Worm (Caenorhabditis elegans) whole organism, L1 larva: ENCODE data around the gene C35D10.12.
A peak's percentile ranks its signal among the peaks of the same experiment; 100 is the strongest.

Experiments used
- C04F5.9 ChIP-seq: sonication (generic microtip); optimal IDR thresholded peaks from 2 replicates; lab custom pipeline; 2016; ENCODE audit warnings: missing genetic modification characterization, missing compliant biosample characterization
- C16A3.4 ChIP-seq: fragments of 150-350 bp; optimal IDR thresholded peaks from 2 replicates; lab custom pipeline; 2014; ENCODE audit warnings: missing biosample characterization, missing genetic modification characterization
- C34B4.2 ChIP-seq: sonication (generic microtip); optimal IDR thresholded peaks from 2 replicates; lab custom pipeline; 2017; ENCODE audit warnings: mild to moderate bottlenecking, missing genetic modification characterization, missing compliant biosample characterization
- F16B12.6 ChIP-seq: fragments of 150-350 bp; optimal IDR thresholded peaks from 2 replicates; lab custom pipeline; 2014; ENCODE audit warnings: missing biosample characterization, missing genetic modification characterization
- Y116A8C.19 ChIP-seq: sonication (generic microtip); optimal IDR thresholded peaks from 2 replicates; lab custom pipeline; 2016; ENCODE audit warnings: missing compliant biosample characterization, missing genetic modification characterization, borderline replicate concordance
- aha-1 ChIP-seq: fragments of 150-350 bp; optimal IDR thresholded peaks from 2 replicates; lab custom pipeline; 2014; ENCODE audit warnings: missing biosample characterization, missing genetic modification characterization
- alr-1 ChIP-seq: fragments of 200-800 bp; sonication (Bioruptor generic); optimal IDR thresholded peaks from 2 replicates; lab custom pipeline; 2018; ENCODE audit warnings: borderline replicate concordance, mild to moderate bottlenecking, missing genetic modification characterization, missing compliant biosample characterization
- ama-1 ChIP-seq: fragments of 150-350 bp; optimal IDR thresholded peaks from 2 replicates; lab custom pipeline; 2014
- blmp-1 ChIP-seq: fragments of 150-350 bp; optimal IDR thresholded peaks from 2 replicates; lab custom pipeline; 2014; ENCODE audit warnings: missing biosample characterization, missing genetic modification characterization
- ceh-8 ChIP-seq: fragments of 200-800 bp; sonication (Bioruptor generic); optimal IDR thresholded peaks from 2 replicates; lab custom pipeline; 2018; ENCODE audit warnings: mild to moderate bottlenecking, missing genetic modification characterization, moderate library complexity, missing compliant biosample characterization
- ceh-82 ChIP-seq, 3 experiments: fragments of 150-350 bp in 1 of 3; sonication (generic microtip) in 2 of 3; optimal IDR thresholded peaks; 2 replicates each; lab custom pipeline; 2014 to 2017; ENCODE audit warnings: missing biosample characterization in 3 of 3, missing genetic modification characterization in 3 of 3
- ces-1 ChIP-seq: fragments of 150-350 bp; optimal IDR thresholded peaks from 2 replicates; lab custom pipeline; 2014; ENCODE audit warnings: missing biosample characterization, missing genetic modification reagents, missing genetic modification characterization
- dsc-1 ChIP-seq: sonication (generic microtip); optimal IDR thresholded peaks from 2 replicates; lab custom pipeline; 2016; ENCODE audit warnings: mild to moderate bottlenecking, missing genetic modification characterization, missing compliant biosample characterization
- efl-1 ChIP-seq, 4 experiments: fragments of 150-350 bp; optimal IDR thresholded peaks in 3 of 4; peaks in 1 of 4; 1 replicate in 1 of 4; 2 replicates in 3 of 4; lab custom pipeline; 2014; ENCODE audit warnings: missing biosample characterization in 2 of 4, missing genetic modification characterization in 2 of 4, missing genetic modification reagents in 2 of 4
- egl-13 ChIP-seq: sonication (generic microtip); optimal IDR thresholded peaks from 2 replicates; lab custom pipeline; 2016; ENCODE audit warnings: missing genotype, missing genetic modification reagents, missing genetic modification characterization, missing compliant biosample characterization
- egl-27 ChIP-seq, 2 experiments: fragments of 150-350 bp in 1 of 2; sonication (generic microtip); optimal IDR thresholded peaks; 3 replicates each; lab custom pipeline; 2017 to 2018; ENCODE audit warnings: missing biosample characterization in 2 of 2, missing genetic modification characterization in 2 of 2, missing genetic modification reagents in 2 of 2
- elt-2 ChIP-seq: sonication (generic microtip); optimal IDR thresholded peaks from 2 replicates; lab custom pipeline; 2016; ENCODE audit warnings: missing genetic modification characterization, mild to moderate bottlenecking, inconsistent platforms, missing compliant biosample characterization, missing genetic modification reagents
- elt-3 ChIP-seq, 6 experiments: fragments of 150-350 bp in 1 of 6; sonication (generic microtip); optimal IDR thresholded peaks; 2 replicates each; lab custom pipeline; 2017 to 2018; ENCODE audit warnings: missing biosample characterization in 6 of 6, missing genetic modification characterization in 6 of 6, inconsistent platforms in 1 of 6
- ets-5 ChIP-seq: fragments of 200-800 bp; sonication (Bioruptor generic); IDR thresholded peaks from 2 replicates; pipeline ENCODE4 v1.3.6; 2022; ENCODE audit warnings: missing genetic modification characterization, missing compliant biosample characterization
- fkh-10 ChIP-seq: sonication (generic microtip); optimal IDR thresholded peaks from 2 replicates; lab custom pipeline; 2017; ENCODE audit warnings: missing biosample characterization, missing genetic modification reagents, missing genetic modification characterization
- fkh-4 ChIP-seq: sonication (generic microtip); optimal IDR thresholded peaks from 2 replicates; lab custom pipeline; 2016; ENCODE audit warnings: missing compliant biosample characterization, missing genetic modification characterization, borderline replicate concordance
- grh-1 ChIP-seq: fragments of 200-800 bp; sonication (Bioruptor generic); IDR thresholded peaks from 2 replicates; pipeline ENCODE4 v1.3.6; 2022; ENCODE audit warnings: missing genetic modification reagents, missing genetic modification characterization, missing compliant biosample characterization
- hlh-17 ChIP-seq: fragments of 200-800 bp; sonication (Bioruptor generic); optimal IDR thresholded peaks from 2 replicates; lab custom pipeline; 2018; ENCODE audit warnings: missing genetic modification characterization, mild to moderate bottlenecking, missing compliant biosample characterization, moderate library complexity, borderline replicate concordance
- hlh-4 ChIP-seq: sonication (generic microtip); optimal IDR thresholded peaks from 2 replicates; lab custom pipeline; 2016; ENCODE audit warnings: mild to moderate bottlenecking, missing genetic modification characterization, missing compliant biosample characterization
- jun-1 ChIP-seq: fragments of 150-350 bp; optimal IDR thresholded peaks from 2 replicates; lab custom pipeline; 2014; ENCODE audit warnings: missing biosample characterization, missing genetic modification reagents, missing genetic modification characterization
- lin-15B ChIP-seq: fragments of 150-350 bp; sonication (generic microtip); optimal IDR thresholded peaks from 3 replicates; lab custom pipeline; 2014; ENCODE audit warnings: missing biosample characterization, missing genetic modification characterization
- lsy-2 ChIP-seq, 2 experiments: fragments of 150-350 bp; optimal IDR thresholded peaks; 2 replicates each; lab custom pipeline; 2014; ENCODE audit warnings: missing biosample characterization in 2 of 2, missing genetic modification characterization in 2 of 2
- mep-1 ChIP-seq: fragments of 150-350 bp; optimal IDR thresholded peaks from 2 replicates; lab custom pipeline; 2014; ENCODE audit warnings: missing biosample characterization, missing genetic modification characterization
- nhr-11 ChIP-seq: fragments of 150-350 bp; optimal IDR thresholded peaks from 2 replicates; lab custom pipeline; 2014; ENCODE audit warnings: missing biosample characterization, missing genetic modification characterization
- nhr-20 ChIP-seq: sonication (generic microtip); optimal IDR thresholded peaks from 2 replicates; lab custom pipeline; 2016; ENCODE audit warnings: mild to moderate bottlenecking, missing genetic modification characterization, missing compliant biosample characterization
- nhr-237 ChIP-seq: fragments of 150-350 bp; optimal IDR thresholded peaks from 2 replicates; lab custom pipeline; 2014; ENCODE audit warnings: missing biosample characterization, missing genetic modification characterization
- nhr-71 ChIP-seq: sonication (generic microtip); optimal IDR thresholded peaks from 2 replicates; lab custom pipeline; 2016; ENCODE audit warnings: mild to moderate bottlenecking, missing genetic modification characterization, moderate library complexity, missing compliant biosample characterization
- nhr-84 ChIP-seq: sonication (generic microtip); optimal IDR thresholded peaks from 2 replicates; lab custom pipeline; 2017; ENCODE audit warnings: missing biosample characterization, missing genetic modification characterization
- nhr-85 ChIP-seq: sonication (generic microtip); peaks from one replicate; lab custom pipeline; 2016; ENCODE audit warnings: missing genetic modification characterization, inconsistent platforms, missing compliant biosample characterization
- pag-3 ChIP-seq: sonication (generic microtip); optimal IDR thresholded peaks from 2 replicates; lab custom pipeline; 2017; ENCODE audit warnings: missing genetic modification characterization, mild to moderate bottlenecking, missing compliant biosample characterization, antibody characterized with exemption, borderline replicate concordance; ENCODE audit not compliant: insufficient read depth
- pax-3 ChIP-seq: fragments of 200-800 bp; sonication (Bioruptor generic); optimal IDR thresholded peaks from 2 replicates; lab custom pipeline; 2018; ENCODE audit warnings: mild to moderate bottlenecking, missing genetic modification characterization, moderate library complexity, missing compliant biosample characterization
- pqm-1 ChIP-seq: sonication (generic microtip); optimal IDR thresholded peaks from 3 replicates; lab custom pipeline; 2017; ENCODE audit warnings: missing biosample characterization, missing genetic modification characterization
- snpc-4 ChIP-seq: fragments of 150-350 bp; optimal IDR thresholded peaks from 2 replicates; lab custom pipeline; 2014; ENCODE audit warnings: missing biosample characterization, missing genetic modification characterization
- sox-4 ChIP-seq: sonication (generic microtip); optimal IDR thresholded peaks from 2 replicates; lab custom pipeline; 2016; ENCODE audit warnings: missing genetic modification characterization, missing compliant biosample characterization
- tlp-1 ChIP-seq: fragments of 150-350 bp; optimal IDR thresholded peaks from 2 replicates; lab custom pipeline; 2014; ENCODE audit warnings: missing biosample characterization, missing genetic modification characterization
- xbp-1 ChIP-seq: sonication (generic microtip); optimal IDR thresholded peaks from 2 replicates; lab custom pipeline; 2016; ENCODE audit warnings: missing genetic modification characterization, missing compliant biosample characterization
- zag-1 ChIP-seq: fragments of 150-350 bp; optimal IDR thresholded peaks from 2 replicates; lab custom pipeline; 2014; ENCODE audit warnings: missing biosample characterization, missing genetic modification characterization
- ztf-11 ChIP-seq, 2 experiments: sonication (generic microtip); optimal IDR thresholded peaks; 2 replicates each; lab custom pipeline; 2016 to 2017; ENCODE audit warnings: missing genetic modification characterization in 2 of 2, missing biosample characterization in 1 of 2, missing compliant biosample characterization in 1 of 2
- ztf-4 ChIP-seq: fragments of 150-350 bp; optimal IDR thresholded peaks from 2 replicates; lab custom pipeline; 2014; ENCODE audit warnings: missing biosample characterization, missing genetic modification characterization

The C35D10.12 gene

DNA sequence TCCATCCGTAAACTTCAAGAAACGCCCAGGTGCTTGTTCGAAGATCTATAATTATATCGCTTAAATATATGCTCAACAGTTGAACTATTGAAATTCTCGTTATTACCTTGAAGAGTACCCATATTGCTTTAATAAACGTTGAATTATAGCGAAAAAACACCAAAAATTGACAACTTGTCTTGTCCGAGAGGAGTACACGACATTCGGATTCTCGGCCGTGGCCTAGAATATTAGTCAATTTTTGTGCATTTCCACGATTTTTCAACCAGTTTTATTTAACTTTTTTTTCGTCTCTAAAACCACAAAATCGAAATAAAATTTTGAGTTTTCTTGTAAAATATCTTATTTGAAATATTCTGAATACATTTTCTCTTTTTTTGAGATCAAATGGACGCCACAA is 37.7 kb upstream of the C35D10.12 start, which contains the start of the genes F26F4.9 and cee-1 (continued):
- TF ChIP-seq hlh-17 (no peak), ces-1 (GFP tag; lab: Kevin White, UChicago) (no peak), mep-1 (tag; lab: Kevin White, UChicago) (peak; percentile 84), nhr-85 (tag; lab: Kevin White, UChicago) (peak; percentile 82), pag-3 (tag; lab: Kevin White, UChicago) (no peak), ztf-4 (tag; lab: Kevin White, UChicago) (no peak), ets-5 (no peak), alr-1 (no peak), nhr-71 (peak; percentile 84), fkh-4 (tag; lab: Kevin White, UChicago) (peak; percentile 91), elt-3 (tag; optimal IDR thresholded peaks at IDR 0.05; lab: Kevin White, UChicago) (peak in 1 of 6 experiments; percentile 14), pax-3 (peak; percentile 76), F16B12.6 (tag; lab: Kevin White, UChicago) (peak; percentile 40), xbp-1 (tag; lab: Kevin White, UChicago) (peak; percentile 78), C16A3.4 (tag; lab: Kevin White, UChicago) (peak; percentile 35), lin-15B (no peak), grh-1 (GFP tag; lab: Robert Waterston, UW) (no peak), tlp-1 (no peak), efl-1 (optimal IDR thresholded peaks at IDR 0.05; lab: Kevin White, UChicago) (peak; percentile 63 to 79), efl-1 (GFP tag; optimal IDR thresholded peaks at IDR 0.05 in 1 of 2; lab: Kevin White, UChicago) (peak; percentile 78 to 96), lsy-2 (tag; optimal IDR thresholded peaks at IDR 0.05; lab: Kevin White, UChicago) (peak; percentile 63 to 69)

ce11 chrIII:4910956-4911355 is 36.4 kb upstream of the C35D10.12 start, which contains the start of gene F26F4.2:
Gene F26F4.2 (plus strand): TSS chrIII:4911256.
- no peak for TF ChIP-seq nhr-85 (tag; lab: Kevin White, UChicago)
- TF ChIP-seq ama-1 (lab: Kevin White, UChicago) = no peak
- TF ChIP-seq Y116A8C.19 = no peak
- no peak for TF ChIP-seq zag-1 (tag; lab: Kevin White, UChicago)
- no peak for TF ChIP-seq ceh-82 (tag; optimal IDR thresholded peaks at IDR 0.05; lab: Kevin White, UChicago)
- TF ChIP-seq lin-15B = no peak
- TF ChIP-seq C04F5.9 (tag; lab: Kevin White, UChicago) = no peak
- no peak for TF ChIP-seq egl-13
- TF ChIP-seq nhr-84 (tag; lab: Kevin White, UChicago) = no peak

DNA sequence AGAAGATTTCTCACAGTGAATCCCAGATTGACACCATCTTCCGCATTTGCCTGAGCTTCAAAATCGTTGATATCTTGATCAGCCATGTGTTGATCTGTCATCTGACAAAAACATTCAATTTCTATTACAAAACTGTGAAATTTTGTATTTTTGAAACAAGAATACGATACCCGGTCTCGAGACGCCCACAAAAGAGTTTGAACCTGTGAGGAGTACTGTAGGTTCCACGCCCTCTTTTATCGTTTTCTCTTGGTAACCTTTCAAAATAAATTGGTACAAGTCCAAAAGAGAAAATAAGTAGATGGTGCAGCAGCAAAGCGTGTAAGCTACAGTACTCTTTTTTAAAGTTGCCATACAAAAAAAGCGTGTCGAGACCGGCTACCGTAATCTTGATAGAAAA is 35.4 kb upstream of the C35D10.12 start, which contains the start of gene F26F4.12:
TSS of gene F26F4.12 (minus strand) at position 101 of the 400 bp plus-strand sequence.
- no peak for TF ChIP-seq C34B4.2 (tag; lab: Kevin White, UChicago)
- no peak for TF ChIP-seq nhr-237 (tag; lab: Kevin White, UChicago)
- no peak for TF ChIP-seq hlh-4 (tag; lab: Kevin White, UChicago)
- no peak for TF ChIP-seq egl-27 (tag; optimal IDR thresholded peaks at IDR 0.05; lab: Kevin White, UChicago)
- TF ChIP-seq jun-1 (tag; lab: Kevin White, UChicago) = no peak
- no peak for TF ChIP-seq ztf-11 (tag; optimal IDR thresholded peaks at IDR 0.05; lab: Kevin White, UChicago)
- no peak for TF ChIP-seq ets-5

ce11 chrIII:4906896-4907295 is 32.3 kb upstream of the C35D10.12 start, which contains the start of gene rom-1:
Gene rom-1 (plus strand): TSS chrIII:4907196.
- TF ChIP-seq grh-1 (GFP tag; lab: Robert Waterston, UW) (no peak), pqm-1 (tag; lab: Kevin White, UChicago) (no peak), snpc-4 (tag; lab: Kevin White, UChicago) (no peak)
- TF ChIP-seq, all 84 proteins: peak for 0

ce11 chrIII:4906365-4906764 is 31.8 kb upstream of the C35D10.12 start:
- TF ChIP-seq nhr-20 (tag; lab: Kevin White, UChicago) = no peak
- no peak for TF ChIP-seq sox-4
- TF ChIP-seq alr-1 = no peak
- TF ChIP-seq blmp-1 (tag; lab: Kevin White, UChicago) = peak; percentile 63
- no peak for TF ChIP-seq ets-5
- TF ChIP-seq tlp-1 = no peak
- TF ChIP-seq ceh-82 (tag; optimal IDR thresholded peaks at IDR 0.05; lab: Kevin White, UChicago) = no peak
- TF ChIP-seq ceh-8 (GFP tag; lab: Kevin White, UChicago) = no peak
- no peak for TF ChIP-seq pax-3
- no peak for TF ChIP-seq aha-1 (tag; lab: Kevin White, UChicago)
- peak; percentile 8 for TF ChIP-seq nhr-85 (tag; lab: Kevin White, UChicago)
- no peak for TF ChIP-seq ztf-4 (tag; lab: Kevin White, UChicago)
- TF ChIP-seq elt-3 (tag; optimal IDR thresholded peaks at IDR 0.05; lab: Kevin White, UChicago) = peak in 1 of 6 experiments; percentile 51
- no peak for TF ChIP-seq nhr-11 (tag; lab: Kevin White, UChicago)
- TF ChIP-seq ces-1 (GFP tag; lab: Kevin White, UChicago) = no peak
- no peak for TF ChIP-seq hlh-4 (tag; lab: Kevin White, UChicago)
- peak; percentile 32 for TF ChIP-seq elt-2 (tag; lab: Kevin White, UChicago)
- TF ChIP-seq dsc-1 (tag; lab: Kevin White, UChicago) = no peak
- no peak for TF ChIP-seq fkh-10 (GFP tag; lab: Kevin White, UChicago)
- no peak for TF ChIP-seq zag-1 (tag; lab: Kevin White, UChicago)
